Worm (Caenorhabditis elegans) whole organism, L1 larva: ENCODE measurements around the gene txbp-3.

ENCODE experiments used
- C16A3.4 ChIP-seq: fragments of 150-350 bp; optimal IDR thresholded peaks from 2 replicates; lab custom pipeline; 2014; ENCODE audit warnings: missing biosample characterization, missing genetic modification characterization
- F16B12.6 ChIP-seq: fragments of 150-350 bp; optimal IDR thresholded peaks from 2 replicates; lab custom pipeline; 2014; ENCODE audit warnings: missing biosample characterization, missing genetic modification characterization
- aha-1 ChIP-seq: fragments of 150-350 bp; optimal IDR thresholded peaks from 2 replicates; lab custom pipeline; 2014; ENCODE audit warnings: missing biosample characterization, missing genetic modification characterization
- alr-1 ChIP-seq: fragments of 200-800 bp; sonication (Bioruptor generic); optimal IDR thresholded peaks from 2 replicates; lab custom pipeline; 2018; ENCODE audit warnings: borderline replicate concordance, mild to moderate bottlenecking, missing genetic modification characterization, missing compliant biosample characterization
- ama-1 ChIP-seq: fragments of 150-350 bp; optimal IDR thresholded peaks from 2 replicates; lab custom pipeline; 2014
- blmp-1 ChIP-seq: fragments of 150-350 bp; optimal IDR thresholded peaks from 2 replicates; lab custom pipeline; 2014; ENCODE audit warnings: missing biosample characterization, missing genetic modification characterization
- ceh-8 ChIP-seq: fragments of 200-800 bp; sonication (Bioruptor generic); optimal IDR thresholded peaks from 2 replicates; lab custom pipeline; 2018; ENCODE audit warnings: mild to moderate bottlenecking, missing genetic modification characterization, moderate library complexity, missing compliant biosample characterization
- ceh-82 ChIP-seq, 3 experiments: fragments of 150-350 bp in 1 of 3; sonication (generic microtip) in 2 of 3; optimal IDR thresholded peaks; 2 replicates each; lab custom pipeline; 2014 to 2017; ENCODE audit warnings: missing biosample characterization in 3 of 3, missing genetic modification characterization in 3 of 3
- ces-1 ChIP-seq: fragments of 150-350 bp; optimal IDR thresholded peaks from 2 replicates; lab custom pipeline; 2014; ENCODE audit warnings: missing biosample characterization, missing genetic modification reagents, missing genetic modification characterization
- dsc-1 ChIP-seq: sonication (generic microtip); optimal IDR thresholded peaks from 2 replicates; lab custom pipeline; 2016; ENCODE audit warnings: mild to moderate bottlenecking, missing genetic modification characterization, missing compliant biosample characterization
- elt-3 ChIP-seq, 6 experiments: fragments of 150-350 bp in 1 of 6; sonication (generic microtip); optimal IDR thresholded peaks; 2 replicates each; lab custom pipeline; 2017 to 2018; ENCODE audit warnings: missing biosample characterization in 6 of 6, missing genetic modification characterization in 6 of 6, inconsistent platforms in 1 of 6
- ets-5 ChIP-seq: fragments of 200-800 bp; sonication (Bioruptor generic); IDR thresholded peaks from 2 replicates; pipeline ENCODE4 v1.3.6; 2022; ENCODE audit warnings: missing genetic modification characterization, missing compliant biosample characterization
- fkh-10 ChIP-seq: sonication (generic microtip); optimal IDR thresholded peaks from 2 replicates; lab custom pipeline; 2017; ENCODE audit warnings: missing biosample characterization, missing genetic modification reagents, missing genetic modification characterization
- fkh-4 ChIP-seq: sonication (generic microtip); optimal IDR thresholded peaks from 2 replicates; lab custom pipeline; 2016; ENCODE audit warnings: missing compliant biosample characterization, missing genetic modification characterization, borderline replicate concordance
- hlh-4 ChIP-seq: sonication (generic microtip); optimal IDR thresholded peaks from 2 replicates; lab custom pipeline; 2016; ENCODE audit warnings: mild to moderate bottlenecking, missing genetic modification characterization, missing compliant biosample characterization
- isw-1 ChIP-seq: fragments of 200-800 bp; sonication (Bioruptor generic); IDR thresholded peaks from 2 replicates; pipeline ENCODE4 v1.3.6; 2022; ENCODE audit warnings: missing genetic modification characterization, missing compliant biosample characterization
- lin-13 ChIP-seq: fragments of 150-350 bp; optimal IDR thresholded peaks from 2 replicates; lab custom pipeline; 2014; ENCODE audit warnings: missing biosample characterization, missing genetic modification reagents, missing genetic modification characterization
- lin-14 ChIP-seq: fragments of 200-800 bp; sonication (Bioruptor generic); optimal IDR thresholded peaks from 2 replicates; lab custom pipeline; 2018; ENCODE audit warnings: mild to moderate bottlenecking, missing genetic modification characterization, moderate library complexity, missing compliant biosample characterization
- lin-15B ChIP-seq: fragments of 150-350 bp; sonication (generic microtip); optimal IDR thresholded peaks from 3 replicates; lab custom pipeline; 2014; ENCODE audit warnings: missing biosample characterization, missing genetic modification characterization
- mab-9 ChIP-seq: fragments of 200-800 bp; sonication (Bioruptor generic); IDR thresholded peaks from 2 replicates; pipeline ENCODE4 v1.3.6; 2022; ENCODE audit warnings: missing genetic modification reagents, missing genetic modification characterization, missing compliant biosample characterization
- mep-1 ChIP-seq: fragments of 150-350 bp; optimal IDR thresholded peaks from 2 replicates; lab custom pipeline; 2014; ENCODE audit warnings: missing biosample characterization, missing genetic modification characterization
- nhr-11 ChIP-seq: fragments of 150-350 bp; optimal IDR thresholded peaks from 2 replicates; lab custom pipeline; 2014; ENCODE audit warnings: missing biosample characterization, missing genetic modification characterization
- nhr-12 ChIP-seq: sonication (generic microtip); optimal IDR thresholded peaks from 2 replicates; lab custom pipeline; 2017; ENCODE audit warnings: missing biosample characterization, missing genetic modification characterization
- nhr-19 ChIP-seq: fragments of 200-800 bp; sonication (Bioruptor generic); conservative IDR thresholded peaks from 2 replicates; pipeline ENCODE4 v1.3.6; 2022; ENCODE audit warnings: missing genetic modification characterization, missing compliant biosample characterization
- nhr-20 ChIP-seq: sonication (generic microtip); optimal IDR thresholded peaks from 2 replicates; lab custom pipeline; 2016; ENCODE audit warnings: mild to moderate bottlenecking, missing genetic modification characterization, missing compliant biosample characterization
- nhr-47 ChIP-seq: sonication (generic microtip); optimal IDR thresholded peaks from 2 replicates; lab custom pipeline; 2016; ENCODE audit warnings: mild to moderate bottlenecking, missing genetic modification characterization, moderate library complexity, missing compliant biosample characterization
- nhr-71 ChIP-seq: sonication (generic microtip); optimal IDR thresholded peaks from 2 replicates; lab custom pipeline; 2016; ENCODE audit warnings: mild to moderate bottlenecking, missing genetic modification characterization, moderate library complexity, missing compliant biosample characterization
- nhr-76 ChIP-seq: sonication (generic microtip); optimal IDR thresholded peaks from 2 replicates; lab custom pipeline; 2017; ENCODE audit warnings: missing biosample characterization, missing genetic modification characterization
- nhr-77 ChIP-seq: fragments of 150-350 bp; optimal IDR thresholded peaks from 2 replicates; lab custom pipeline; 2014; ENCODE audit warnings: missing biosample characterization, missing genetic modification characterization
- nhr-85 ChIP-seq: sonication (generic microtip); peaks from one replicate; lab custom pipeline; 2016; ENCODE audit warnings: missing genetic modification characterization, inconsistent platforms, missing compliant biosample characterization
- nhr-90 ChIP-seq: sonication (generic microtip); optimal IDR thresholded peaks from 2 replicates; lab custom pipeline; 2016; ENCODE audit warnings: mild to moderate bottlenecking, missing genetic modification characterization, missing compliant biosample characterization; ENCODE audit not compliant: poor library complexity
- pqm-1 ChIP-seq: sonication (generic microtip); optimal IDR thresholded peaks from 3 replicates; lab custom pipeline; 2017; ENCODE audit warnings: missing biosample characterization, missing genetic modification characterization
- snu-23 ChIP-seq: sonication (generic microtip); optimal IDR thresholded peaks from 2 replicates; lab custom pipeline; 2016; ENCODE audit warnings: missing genetic modification characterization, missing compliant biosample characterization
- sox-4 ChIP-seq: sonication (generic microtip); optimal IDR thresholded peaks from 2 replicates; lab custom pipeline; 2016; ENCODE audit warnings: missing genetic modification characterization, missing compliant biosample characterization
- sup-37 ChIP-seq: fragments of 200-800 bp; sonication (Bioruptor generic); optimal IDR thresholded peaks from 2 replicates; lab custom pipeline; 2018; ENCODE audit warnings: mild to moderate bottlenecking, missing genetic modification characterization, missing compliant biosample characterization
- tbx-2 ChIP-seq: sonication (generic microtip); optimal IDR thresholded peaks from 2 replicates; lab custom pipeline; 2016; ENCODE audit warnings: missing genetic modification characterization, missing compliant biosample characterization
- tlp-1 ChIP-seq: fragments of 150-350 bp; optimal IDR thresholded peaks from 2 replicates; lab custom pipeline; 2014; ENCODE audit warnings: missing biosample characterization, missing genetic modification characterization
- unc-130 ChIP-seq: fragments of 150-350 bp; optimal IDR thresholded peaks from 2 replicates; lab custom pipeline; 2017; ENCODE audit warnings: missing biosample characterization, missing genetic modification characterization, inconsistent platforms
- unc-30 ChIP-seq: sonication (generic microtip); optimal IDR thresholded peaks from 2 replicates; lab custom pipeline; 2017; ENCODE audit warnings: missing biosample characterization, missing genetic modification characterization
- unc-62 ChIP-seq: fragments of 150-350 bp; optimal IDR thresholded peaks from 2 replicates; lab custom pipeline; 2014; ENCODE audit warnings: missing biosample characterization, missing genetic modification reagents, missing genetic modification characterization
- unc-86 ChIP-seq: sonication (generic microtip); optimal IDR thresholded peaks from 2 replicates; lab custom pipeline; 2016; ENCODE audit warnings: missing genetic modification characterization, missing compliant biosample characterization
- unc-98 ChIP-seq: fragments of 200-800 bp; sonication (Bioruptor generic); IDR thresholded peaks from 2 replicates; pipeline ENCODE4 v1.3.6; 2022; ENCODE audit warnings: missing genetic modification characterization, missing compliant biosample characterization
- xbp-1 ChIP-seq: sonication (generic microtip); optimal IDR thresholded peaks from 2 replicates; lab custom pipeline; 2016; ENCODE audit warnings: missing genetic modification characterization, missing compliant biosample characterization
- ztf-4 ChIP-seq: fragments of 150-350 bp; optimal IDR thresholded peaks from 2 replicates; lab custom pipeline; 2014; ENCODE audit warnings: missing biosample characterization, missing genetic modification characterization

The txbp-3 gene

DNA sequence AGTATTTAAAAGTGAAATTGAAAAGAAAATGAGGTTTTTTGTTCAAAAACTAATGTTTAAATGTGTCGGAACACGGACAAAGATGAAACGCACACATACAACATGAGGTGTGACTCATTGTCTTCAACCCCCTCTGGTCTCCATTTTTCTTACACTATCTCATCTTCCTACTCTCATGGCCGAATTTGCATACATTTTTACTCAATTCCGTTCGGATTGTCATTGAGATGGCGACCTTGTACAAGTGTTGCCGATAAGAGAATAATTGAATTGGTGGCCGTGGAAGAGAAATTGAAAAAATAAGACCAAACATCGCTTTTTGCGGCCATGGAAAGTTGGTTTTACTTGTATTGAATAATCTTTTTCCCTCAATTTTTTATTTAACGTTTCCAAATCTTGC, at the start of gene txbp-3 (continued):
- TF ChIP-seq ces-1 (GFP tag; lab: Kevin White, UChicago) (no peak), sup-37 (no peak), lin-13 (GFP tag; lab: Kevin White, UChicago) (peak; percentile 12), nhr-12 (tag; lab: Kevin White, UChicago) (no peak), nhr-77 (tag; lab: Kevin White, UChicago) (no peak), nhr-19 (GFP tag; lab: Robert Waterston, UW) (no peak), mep-1 (peak; percentile 81), unc-30 (no peak), aha-1 (no peak), fkh-10 (GFP tag; lab: Kevin White, UChicago) (no peak), lin-14 (GFP tag; lab: Kevin White, UChicago) (peak; percentile 95), pqm-1 (tag; lab: Kevin White, UChicago) (no peak), nhr-76 (tag; lab: Kevin White, UChicago) (no peak), xbp-1 (tag; lab: Kevin White, UChicago) (no peak), hlh-4 (tag; lab: Kevin White, UChicago) (no peak), nhr-47 (tag; lab: Kevin White, UChicago) (peak; percentile 17), lin-15B (tag; lab: Kevin White, UChicago) (no peak), alr-1 (tag; lab: Kevin White, UChicago) (no peak), nhr-90 (tag; lab: Kevin White, UChicago) (no peak), C16A3.4 (peak; percentile 9), tlp-1 (tag; lab: Kevin White, UChicago) (no peak), isw-1 (GFP tag; lab: Robert Waterston, UW) (no peak), elt-3 (tag; optimal IDR thresholded peaks at IDR 0.05; lab: Kevin White, UChicago) (no peak), sox-4 (tag; lab: Kevin White, UChicago) (no peak), unc-130 (tag; lab: Kevin White, UChicago) (no peak), ztf-4 (tag; lab: Kevin White, UChicago) (no peak), nhr-20 (tag; lab: Kevin White, UChicago) (peak; percentile 9), ets-5 (GFP tag; lab: Robert Waterston, UW) (no peak), nhr-71 (peak; percentile 16), unc-86 (tag; lab: Kevin White, UChicago) (no peak), unc-62 (GFP tag; lab: Kevin White, UChicago) (no peak)

DNA sequence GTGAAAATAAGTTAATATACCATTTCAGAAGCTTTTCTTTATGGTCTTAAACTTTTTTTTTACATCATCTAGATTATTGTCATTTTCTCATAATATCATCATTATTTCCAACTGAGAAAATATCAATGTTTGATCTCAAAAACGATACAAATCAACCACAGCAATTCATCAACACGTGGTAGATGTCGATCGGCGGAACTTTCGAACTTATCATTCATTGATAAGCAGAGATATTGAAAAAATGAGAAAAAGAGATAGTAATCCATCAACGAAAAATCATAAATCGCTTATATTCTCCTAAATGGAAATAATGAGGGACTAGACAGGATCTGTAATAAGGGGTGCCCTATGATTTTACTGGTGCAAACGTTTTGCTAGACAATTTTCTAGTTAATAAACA, 49.5 kb upstream of the txbp-3 start:
- TF ChIP-seq nhr-19 (GFP tag; lab: Robert Waterston, UW) (peak; percentile 30), snu-23 (GFP tag; lab: Kevin White, UChicago) (peak; percentile 13), lin-14 (GFP tag; lab: Kevin White, UChicago) (peak; percentile 29), nhr-20 (tag; lab: Kevin White, UChicago) (peak; percentile 67), ama-1 (lab: Kevin White, UChicago) (no peak), tlp-1 (tag; lab: Kevin White, UChicago) (no peak), elt-3 (tag; optimal IDR thresholded peaks at IDR 0.05; lab: Kevin White, UChicago) (peak in 5 of 6 experiments; percentile 55 to 87 (median 82)), tbx-2 (tag; lab: Kevin White, UChicago) (peak; percentile 10), nhr-71 (peak; percentile 43), nhr-85 (tag; lab: Kevin White, UChicago) (peak; percentile 60), blmp-1 (tag; lab: Kevin White, UChicago) (peak; percentile 84), lin-15B (tag; lab: Kevin White, UChicago) (no peak), nhr-11 (no peak)

DNA sequence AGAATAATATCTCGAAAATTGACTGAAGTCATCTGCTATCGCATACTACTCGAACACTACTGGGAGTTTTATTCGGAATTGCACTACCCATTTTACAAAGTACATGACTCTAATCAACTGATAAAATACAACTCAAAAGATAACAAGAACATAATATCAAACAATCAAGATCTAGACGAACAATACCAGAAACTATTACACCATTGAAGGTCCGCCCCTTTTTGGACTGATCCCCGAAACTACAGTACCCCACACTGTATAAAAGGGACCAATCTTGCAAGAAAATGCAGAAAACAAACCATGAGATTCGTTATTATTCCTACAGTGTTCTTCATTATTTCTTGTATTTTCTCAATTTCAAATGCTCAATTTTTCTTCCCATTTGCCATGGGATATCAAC, 47.2 kb upstream of the txbp-3 start, which contains the start of gene F54D8.10:
Gene F54D8.10, plus strand, starts transcription at position 301 of the 400 bp plus-strand sequence.
- no peak for TF ChIP-seq unc-98 (GFP tag; lab: Robert Waterston, UW)
- TF ChIP-seq blmp-1 (tag; lab: Kevin White, UChicago): no peak
- no peak for TF ChIP-seq nhr-20 (tag; lab: Kevin White, UChicago)
- no peak for TF ChIP-seq mep-1
- TF ChIP-seq mab-9: no peak
- no peak for TF ChIP-seq ceh-82 (tag; optimal IDR thresholded peaks at IDR 0.05; lab: Kevin White, UChicago)
- no peak for TF ChIP-seq dsc-1
- no peak for TF ChIP-seq fkh-4 (tag; lab: Kevin White, UChicago)
- no peak for TF ChIP-seq F16B12.6 (tag; lab: Kevin White, UChicago)
- TF ChIP-seq ceh-8 (GFP tag; lab: Kevin White, UChicago): no peak
